Worm (Caenorhabditis elegans) whole organism, L4 larva: ENCODE measurements around the gene nhr-46.

ENCODE experiments used
- F10B5.3 ChIP-seq: sonication (generic microtip); optimal IDR thresholded peaks from 2 replicates; lab custom pipeline; 2016; ENCODE audit warnings: mild to moderate bottlenecking, missing genetic modification characterization, missing compliant biosample characterization
- F49E8.2 ChIP-seq: sonication (generic microtip); optimal IDR thresholded peaks from 2 replicates; lab custom pipeline; 2016; ENCODE audit warnings: missing compliant biosample characterization, mild to moderate bottlenecking, missing genetic modification characterization, borderline replicate concordance
- T20F7.1 ChIP-seq: fragments of 200-800 bp; sonication (Bioruptor generic); optimal IDR thresholded peaks from 2 replicates; lab custom pipeline; 2018; ENCODE audit warnings: mild to moderate bottlenecking, missing genetic modification characterization, missing compliant biosample characterization
- T26A8.4 ChIP-seq: fragments of 200-800 bp; sonication (Bioruptor generic); IDR thresholded peaks from 2 replicates; pipeline ENCODE4 v1.3.6; 2022; ENCODE audit warnings: missing genetic modification characterization, missing compliant biosample characterization
- Y5F2A.4 ChIP-seq: fragments of 200-800 bp; sonication (Bioruptor generic); optimal IDR thresholded peaks from 2 replicates; lab custom pipeline; 2018; ENCODE audit warnings: mild to moderate bottlenecking, missing genetic modification characterization, missing compliant biosample characterization
- ZK337.2 ChIP-seq: fragments of 200-800 bp; sonication (Bioruptor generic); IDR thresholded peaks from 2 replicates; pipeline ENCODE4 v1.3.6; 2022; ENCODE audit warnings: missing genetic modification reagents, missing genetic modification characterization, missing compliant biosample characterization
- aha-1 ChIP-seq: fragments of 150-350 bp; peaks from one replicate; lab custom pipeline; 2014; ENCODE audit warnings: missing biosample characterization, missing genetic modification characterization
- arid-1 ChIP-seq: fragments of 200-800 bp; sonication (Bioruptor generic); conservative IDR thresholded peaks from 2 replicates; pipeline ENCODE4 v1.3.6; 2022; ENCODE audit warnings: missing genetic modification reagents, missing genetic modification characterization, missing compliant biosample characterization
- ceh-20 ChIP-seq: fragments of 200-800 bp; sonication (Bioruptor generic); IDR thresholded peaks from 2 replicates; pipeline ENCODE4 v1.3.6; 2022; ENCODE audit warnings: missing genetic modification reagents, missing genetic modification characterization, missing compliant biosample characterization
- ceh-82 ChIP-seq: sonication (generic microtip); optimal IDR thresholded peaks from 2 replicates; lab custom pipeline; 2017; ENCODE audit warnings: missing biosample characterization, missing genetic modification characterization
- daf-8 ChIP-seq: fragments of 200-800 bp; sonication (Bioruptor generic); IDR thresholded peaks from 2 replicates; pipeline ENCODE4 v1.3.6; 2022; ENCODE audit warnings: missing genetic modification characterization, missing compliant biosample characterization
- dmd-8 ChIP-seq: fragments of 200-800 bp; sonication (Bioruptor generic); IDR thresholded peaks from 2 replicates; pipeline ENCODE4 v1.3.6; 2022; ENCODE audit warnings: missing genetic modification characterization, missing compliant biosample characterization
- dmd-9 ChIP-seq: fragments of 200-800 bp; sonication (Bioruptor generic); IDR thresholded peaks from 2 replicates; pipeline ENCODE4 v1.3.6; 2022; ENCODE audit warnings: missing genetic modification reagents, missing genetic modification characterization, missing compliant biosample characterization
- duxl-1 ChIP-seq: sonication (generic microtip); optimal IDR thresholded peaks from 2 replicates; lab custom pipeline; 2016; ENCODE audit warnings: mild to moderate bottlenecking, missing genetic modification characterization, moderate library complexity, missing compliant biosample characterization; ENCODE audit not compliant: poor library complexity
- egl-27 ChIP-seq: sonication (generic microtip); optimal IDR thresholded peaks from 3 replicates; lab custom pipeline; 2017; ENCODE audit warnings: missing biosample characterization, missing genetic modification reagents, missing genetic modification characterization
- egl-43 ChIP-seq: fragments of 200-800 bp; sonication (Bioruptor generic); IDR thresholded peaks from 2 replicates; pipeline ENCODE4 v1.3.6; 2022; ENCODE audit warnings: missing genetic modification reagents, missing genetic modification characterization, missing compliant biosample characterization
- fkh-10 ChIP-seq: fragments of 150-350 bp; optimal IDR thresholded peaks from 2 replicates; lab custom pipeline; 2014; ENCODE audit warnings: missing biosample characterization, missing genetic modification reagents, missing genetic modification characterization
- hif-1 ChIP-seq, 2 experiments: sonication (generic microtip); optimal IDR thresholded peaks; 2 replicates each; lab custom pipeline; 2016 to 2017; ENCODE audit warnings: missing compliant biosample characterization in 2 of 2, missing genetic modification characterization in 2 of 2, missing genetic modification reagents in 2 of 2, missing genotype in 2 of 2, mild to moderate bottlenecking in 1 of 2
- hlh-30 ChIP-seq: sonication (generic microtip); optimal IDR thresholded peaks from 2 replicates; lab custom pipeline; 2017; ENCODE audit warnings: antibody characterized with exemption, mild to moderate bottlenecking, missing genetic modification characterization, missing compliant biosample characterization; ENCODE audit not compliant: insufficient read depth
- hmg-1.1 ChIP-seq: fragments of 200-800 bp; sonication (Bioruptor generic); IDR thresholded peaks from 2 replicates; pipeline ENCODE4 v1.3.6; 2022; ENCODE audit warnings: missing genetic modification reagents, missing genetic modification characterization, missing compliant biosample characterization
- jun-1 ChIP-seq: fragments of 150-350 bp; optimal IDR thresholded peaks from 2 replicates; lab custom pipeline; 2014; ENCODE audit warnings: missing biosample characterization, missing genetic modification reagents, missing genetic modification characterization
- lim-7 ChIP-seq: fragments of 200-800 bp; sonication (Bioruptor generic); IDR thresholded peaks from 2 replicates; pipeline ENCODE4 v1.3.6; 2022; ENCODE audit warnings: missing genetic modification characterization, missing compliant biosample characterization
- lin-13 ChIP-seq: fragments of 150-350 bp; optimal IDR thresholded peaks from 2 replicates; lab custom pipeline; 2014; ENCODE audit warnings: missing biosample characterization, missing genetic modification reagents, missing genetic modification characterization
- lin-29 ChIP-seq: fragments of 200-800 bp; sonication (Bioruptor generic); IDR thresholded peaks from 2 replicates; pipeline ENCODE4 v1.3.6; 2022; ENCODE audit warnings: missing genetic modification reagents, missing genetic modification characterization, missing compliant biosample characterization
- lin-38 ChIP-seq: fragments of 200-800 bp; sonication (Bioruptor generic); IDR thresholded peaks from 2 replicates; pipeline ENCODE4 v1.3.6; 2022; ENCODE audit warnings: missing genetic modification reagents, missing genetic modification characterization, missing compliant biosample characterization
- lsy-2 ChIP-seq, 2 experiments: fragments of 150-350 bp in 1 of 2; sonication (generic microtip) in 1 of 2; optimal IDR thresholded peaks; 2 replicates each; lab custom pipeline; 2014 to 2017; ENCODE audit warnings: missing biosample characterization in 2 of 2, missing genetic modification characterization in 2 of 2
- madf-5 ChIP-seq, 2 experiments: fragments of 200-800 bp; sonication (Bioruptor generic); IDR thresholded peaks; 2 replicates each; pipeline ENCODE4 v1.3.6; 2022; ENCODE audit warnings: missing compliant biosample characterization in 2 of 2, missing genetic modification characterization in 2 of 2
- mdl-1 ChIP-seq, 2 experiments: fragments of 150-350 bp in 1 of 2; sonication (generic microtip) in 1 of 2; optimal IDR thresholded peaks; 2 replicates each; lab custom pipeline; 2014 to 2017; ENCODE audit warnings: missing biosample characterization in 2 of 2, missing genetic modification characterization in 2 of 2
- mes-2 ChIP-seq: sonication (generic microtip); optimal IDR thresholded peaks from 2 replicates; lab custom pipeline; 2016; ENCODE audit warnings: missing genotype, mild to moderate bottlenecking, missing genetic modification characterization, missing compliant biosample characterization; ENCODE audit not compliant: poor library complexity, severe bottlenecking
- nhr-237 ChIP-seq: sonication (generic microtip); optimal IDR thresholded peaks from 2 replicates; lab custom pipeline; 2017; ENCODE audit warnings: missing biosample characterization, missing genetic modification characterization
- nhr-28 ChIP-seq: fragments of 150-350 bp; optimal IDR thresholded peaks from 2 replicates; lab custom pipeline; 2014; ENCODE audit warnings: missing biosample characterization, missing genetic modification characterization
- nhr-41 ChIP-seq: fragments of 200-800 bp; sonication (Bioruptor generic); IDR thresholded peaks from 2 replicates; pipeline ENCODE4 v1.3.6; 2022; ENCODE audit warnings: missing genetic modification reagents, missing genetic modification characterization, missing compliant biosample characterization
- nhr-48 ChIP-seq: sonication (generic microtip); optimal IDR thresholded peaks from 2 replicates; lab custom pipeline; 2016; ENCODE audit warnings: mild to moderate bottlenecking, missing genetic modification characterization, missing compliant biosample characterization
- nhr-77 ChIP-seq: fragments of 150-350 bp; optimal IDR thresholded peaks from 2 replicates; lab custom pipeline; 2014; ENCODE audit warnings: missing biosample characterization, missing genetic modification characterization
- set-16 ChIP-seq: fragments of 200-800 bp; sonication (Bioruptor generic); IDR thresholded peaks from 2 replicates; pipeline ENCODE4 v1.3.6; 2022; ENCODE audit warnings: missing genetic modification reagents, missing genetic modification characterization, missing compliant biosample characterization
- unc-130 ChIP-seq: sonication (generic microtip); optimal IDR thresholded peaks from 2 replicates; lab custom pipeline; 2016; ENCODE audit warnings: missing genetic modification reagents, missing genetic modification characterization, missing compliant biosample characterization
- unc-62 ChIP-seq, 3 experiments: fragments of 150-350 bp in 1 of 3; sonication (generic microtip); optimal IDR thresholded peaks in 2 of 3; peaks in 1 of 3; 1 replicate in 1 of 3; 2 replicates in 2 of 3; lab custom pipeline; 2014 to 2017; ENCODE audit warnings: missing biosample characterization in 3 of 3, missing genetic modification characterization in 3 of 3, missing genetic modification reagents in 3 of 3, missing genotype in 1 of 3
- vab-7 ChIP-seq: fragments of 200-800 bp; sonication (Bioruptor generic); IDR thresholded peaks from 2 replicates; pipeline ENCODE4 v1.3.6; 2022; ENCODE audit warnings: missing genetic modification reagents, missing genetic modification characterization, missing compliant biosample characterization
- zfp-2 ChIP-seq: sonication (generic microtip); optimal IDR thresholded peaks from 2 replicates; lab custom pipeline; 2016; ENCODE audit warnings: mild to moderate bottlenecking, missing genetic modification characterization, missing compliant biosample characterization
- zip-11 ChIP-seq: fragments of 200-800 bp; sonication (Bioruptor generic); IDR thresholded peaks from 2 replicates; pipeline ENCODE4 v1.3.6; 2022; ENCODE audit warnings: missing genetic modification characterization, missing compliant biosample characterization

The nhr-46 gene

DNA sequence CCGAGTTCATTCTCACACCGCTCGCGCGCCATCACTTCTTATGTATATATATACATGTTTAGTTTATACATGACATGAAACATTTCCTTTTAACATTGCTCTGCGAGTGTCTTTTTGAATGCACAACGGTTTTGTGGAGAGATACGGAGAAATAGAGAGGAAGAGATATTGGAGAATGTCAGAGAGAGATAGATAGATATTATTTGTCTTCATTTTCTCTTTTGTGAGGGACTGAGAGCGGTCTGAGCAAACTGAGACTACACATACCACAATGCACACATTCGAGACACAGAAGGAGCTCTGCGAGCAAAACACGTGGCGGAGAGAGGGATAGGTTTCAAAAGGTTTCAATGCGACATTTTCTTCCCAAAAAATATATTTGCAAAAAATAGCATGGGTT is 4.4 kb downstream of the nhr-46 start (continued):
- no peak for TF ChIP-seq hmg-1.1
- TF ChIP-seq hif-1 (tag; optimal IDR thresholded peaks at IDR 0.05; lab: Kevin White, UChicago): peak in 1 of 2 experiments; percentile 25
- TF ChIP-seq unc-62 (GFP tag; optimal IDR thresholded peaks at IDR 0.05 in 1 of 2; lab: Kevin White, UChicago): peak in 1 of 2 experiments; percentile 8
- TF ChIP-seq unc-62 (tag; optimal IDR thresholded peaks at IDR 0.05; lab: Kevin White, UChicago): no peak
- TF ChIP-seq lin-13 (GFP tag; lab: Kevin White, UChicago): no peak
- TF ChIP-seq ZK337.2 (GFP tag; lab: Robert Waterston, UW): no peak
- TF ChIP-seq ceh-20 (GFP tag; lab: Robert Waterston, UW): no peak
- TF ChIP-seq arid-1 (GFP tag; lab: Robert Waterston, UW): no peak
- TF ChIP-seq egl-27 (tag; lab: Kevin White, UChicago): no peak
- TF ChIP-seq madf-5 (GFP tag; IDR thresholded peaks at IDR 0.05; lab: Robert Waterston, UW): no peak
- TF ChIP-seq dmd-9 (GFP tag; lab: Robert Waterston, UW): no peak
- no peak for TF ChIP-seq vab-7 (GFP tag; lab: Robert Waterston, UW)
- TF ChIP-seq zip-11 (GFP tag; lab: Robert Waterston, UW): no peak
- no peak for TF ChIP-seq dmd-8 (GFP tag; lab: Robert Waterston, UW)
- TF ChIP-seq F49E8.2 (tag; lab: Kevin White, UChicago): no peak
- TF ChIP-seq F10B5.3 (tag; lab: Kevin White, UChicago): no peak
- no peak for TF ChIP-seq ceh-82 (tag; lab: Kevin White, UChicago)
- no peak for TF ChIP-seq aha-1
- no peak for TF ChIP-seq egl-43
- TF ChIP-seq daf-8 (GFP tag; lab: Robert Waterston, UW): no peak
- TF ChIP-seq Y5F2A.4 (GFP tag; lab: Kevin White, UChicago): no peak
- TF ChIP-seq zfp-2: no peak
- peak; percentile 1 for TF ChIP-seq mes-2
- no peak for TF ChIP-seq nhr-48 (tag; lab: Kevin White, UChicago)
- TF ChIP-seq lin-29 (GFP tag; lab: Robert Waterston, UW): no peak
- peak in 1 of 2 experiments; percentile 55 for TF ChIP-seq mdl-1 (tag; optimal IDR thresholded peaks at IDR 0.05; lab: Kevin White, UChicago)
- peak in 1 of 2 experiments; percentile 6 for TF ChIP-seq lsy-2 (tag; optimal IDR thresholded peaks at IDR 0.05; lab: Kevin White, UChicago)
- TF ChIP-seq T26A8.4 (GFP tag; lab: Robert Waterston, UW): no peak
- TF ChIP-seq nhr-77 (tag; lab: Kevin White, UChicago): peak; percentile 51
- no peak for TF ChIP-seq hlh-30 (tag; lab: Kevin White, UChicago)
- TF ChIP-seq fkh-10 (GFP tag; lab: Kevin White, UChicago): no peak
- TF ChIP-seq nhr-28: peak; percentile 66
- no peak for TF ChIP-seq unc-130 (GFP tag; lab: Kevin White, UChicago)

DNA sequence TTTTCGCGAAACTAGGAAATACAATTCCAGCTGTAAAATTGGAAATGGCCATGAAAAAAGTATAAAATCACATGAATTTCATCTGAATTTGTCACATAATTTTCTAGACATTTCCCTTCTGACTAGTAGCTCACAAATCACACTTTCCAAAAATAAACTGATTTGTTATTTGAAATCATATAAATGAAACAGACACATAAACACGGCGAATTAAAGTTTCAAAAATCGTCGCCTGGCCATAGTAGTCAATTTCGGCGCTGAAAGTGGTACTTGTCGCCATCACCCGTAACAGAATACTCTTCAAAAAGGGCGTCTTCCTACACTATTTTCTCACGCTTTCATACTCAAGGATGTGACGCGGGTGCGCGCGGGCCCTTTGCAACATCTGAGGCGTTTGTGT is 5.0 kb downstream of the nhr-46 start:
- TF ChIP-seq unc-62 (GFP tag; optimal IDR thresholded peaks at IDR 0.05 in 1 of 2; lab: Kevin White, UChicago) (peak in 1 of 2 experiments; percentile 60), unc-62 (tag; optimal IDR thresholded peaks at IDR 0.05; lab: Kevin White, UChicago) (no peak), mdl-1 (tag; optimal IDR thresholded peaks at IDR 0.05; lab: Kevin White, UChicago) (no peak), lin-38 (GFP tag; lab: Robert Waterston, UW) (0 out of 2 replicates have a peak, but pooled peaks have one; percentile 4), jun-1 (tag; lab: Kevin White, UChicago) (no peak)

DNA sequence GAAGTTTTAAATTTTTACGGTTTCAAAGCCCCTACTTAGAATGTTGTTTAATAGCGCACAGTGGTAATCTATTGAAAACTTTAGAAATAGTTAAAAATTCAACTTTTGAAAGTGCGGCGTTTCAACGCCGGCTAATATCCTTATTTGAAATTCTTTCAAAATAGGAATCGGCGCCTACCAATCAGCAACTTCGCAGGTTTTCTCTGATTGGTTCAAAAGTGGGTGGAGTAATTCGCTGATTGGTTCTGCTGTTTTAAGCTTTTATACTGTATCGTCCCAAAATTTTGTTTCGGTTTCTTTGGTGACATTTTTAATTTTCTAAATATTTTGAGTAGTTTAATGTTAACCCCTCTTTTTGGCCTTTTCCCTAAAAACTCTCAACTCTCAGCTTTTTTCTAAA is 5.7 kb downstream of the nhr-46 start:
- no peak for TF ChIP-seq nhr-237 (tag; lab: Kevin White, UChicago)
- TF ChIP-seq nhr-41 (GFP tag; lab: Robert Waterston, UW): no peak
- no peak for TF ChIP-seq T20F7.1
- no peak for TF ChIP-seq ZK337.2 (GFP tag; lab: Robert Waterston, UW)
- TF ChIP-seq duxl-1: no peak
- TF ChIP-seq Y5F2A.4 (GFP tag; lab: Kevin White, UChicago): no peak
- no peak for TF ChIP-seq nhr-77 (tag; lab: Kevin White, UChicago)
- TF ChIP-seq set-16 (GFP tag; lab: Robert Waterston, UW): no peak
- no peak for TF ChIP-seq lim-7 (GFP tag; lab: Robert Waterston, UW)
